Worm (Caenorhabditis elegans): ENCODE results near the gene cgr-1.

Gene cgr-1

ce11 chrX:3628016-3628415 lies 27.8 kb upstream of the cgr-1 start, which contains the start of gene vep-2:
vep-2 (plus strand) TSS chrX:3628316.
- TF ChIP-seq ceh-36 (tag; optimal IDR thresholded peaks at IDR 0.05), result no peak
- TF ChIP-seq scrt-1 (GFP tag; IDR thresholded peaks at IDR 0.05), result no peak
- TF ChIP-seq hmg-4 (GFP tag; optimal IDR thresholded peaks at IDR 0.05), result no peak
- no peak for TF ChIP-seq B0310.2 (tag; optimal IDR thresholded peaks at IDR 0.05)
- TF ChIP-seq hmbx-1 (tag; optimal IDR thresholded peaks at IDR 0.05), result no peak
- TF ChIP-seq tbx-37 (GFP tag; conservative IDR thresholded peaks at IDR 0.05), result no peak
- TF ChIP-seq pes-1 (GFP tag; IDR thresholded peaks at IDR 0.05), result no peak
- TF ChIP-seq ama-1 (optimal IDR thresholded peaks at IDR 0.05), result no peak
- TF ChIP-seq F13C5.2 (tag; optimal IDR thresholded peaks at IDR 0.05), result no peak
- no peak for TF ChIP-seq sea-1 (GFP tag; conservative IDR thresholded peaks at IDR 0.05)
- TF ChIP-seq hnd-1 (tag; optimal IDR thresholded peaks at IDR 0.05), result no peak
- no peak for TF ChIP-seq tbx-11 (GFP tag; IDR thresholded peaks at IDR 0.05)
- TF ChIP-seq ceh-13 (GFP tag; optimal IDR thresholded peaks at IDR 0.05), result no peak
- no peak for TF ChIP-seq flt-1 (GFP tag; IDR thresholded peaks at IDR 0.05)

- TF ChIP-seq ets-7 (tag; optimal IDR thresholded peaks at IDR 0.05) (no peak), B0310.2 (tag; optimal IDR thresholded peaks at IDR 0.05) (no peak), pes-1 (GFP tag; IDR thresholded peaks at IDR 0.05) (no peak), ceh-13 (GFP tag; optimal IDR thresholded peaks at IDR 0.05) (no peak), scrt-1 (GFP tag; IDR thresholded peaks at IDR 0.05) (no peak)
Measured at ce11 chrX:3625599-3625998, 25.3 kb upstream of the cgr-1 start.

ce11 chrX:3623162-3623561 lies 22.9 kb upstream of the cgr-1 start, which contains the start of gene C18B2.2:
C18B2.2 (plus strand) TSS chrX:3623462.
- no peak for TF ChIP-seq aly-1 (tag; optimal IDR thresholded peaks at IDR 0.05)
- no peak for TF ChIP-seq flt-1 (GFP tag; IDR thresholded peaks at IDR 0.05)
- no peak for TF ChIP-seq ets-7 (tag; optimal IDR thresholded peaks at IDR 0.05)
- no peak for TF ChIP-seq ceh-13 (GFP tag; optimal IDR thresholded peaks at IDR 0.05)

DNA sequence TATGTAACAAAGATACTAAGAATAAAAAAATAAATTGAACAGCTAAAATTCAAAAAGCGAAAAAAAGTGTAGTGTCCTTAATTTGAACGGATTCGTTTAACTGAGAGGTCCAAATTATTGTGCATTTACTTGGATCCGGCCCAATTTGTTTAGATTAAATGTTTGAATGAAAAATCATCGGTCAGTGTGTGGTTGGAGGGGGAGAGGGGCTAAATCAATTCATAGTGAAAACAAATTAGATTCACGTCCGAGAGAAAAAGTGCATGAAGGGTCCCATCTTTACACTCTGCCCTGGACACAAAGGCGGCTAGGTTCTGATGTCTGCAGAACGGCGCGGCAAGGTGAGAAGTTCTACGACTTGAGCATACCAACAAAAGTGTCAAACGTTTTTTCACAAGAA lies 18.6 kb upstream of the cgr-1 start:
- TF ChIP-seq hnd-1 (tag; optimal IDR thresholded peaks at IDR 0.05) (no peak), sea-1 (GFP tag; conservative IDR thresholded peaks at IDR 0.05) (no peak), flt-1 (GFP tag; IDR thresholded peaks at IDR 0.05) (no peak), B0310.2 (tag; optimal IDR thresholded peaks at IDR 0.05) (no peak), hmbx-1 (tag; optimal IDR thresholded peaks at IDR 0.05) (no peak), hmg-4 (GFP tag; optimal IDR thresholded peaks at IDR 0.05) (no peak), ama-1 (optimal IDR thresholded peaks at IDR 0.05) (no peak), ceh-13 (GFP tag; optimal IDR thresholded peaks at IDR 0.05) (no peak), ets-7 (tag; optimal IDR thresholded peaks at IDR 0.05) (no peak), ceh-36 (tag; optimal IDR thresholded peaks at IDR 0.05) (no peak), tbx-37 (GFP tag; conservative IDR thresholded peaks at IDR 0.05) (no peak), tra-4 (tag; optimal IDR thresholded peaks at IDR 0.05) (no peak), tbx-11 (GFP tag; IDR thresholded peaks at IDR 0.05) (no peak), aly-1 (tag; optimal IDR thresholded peaks at IDR 0.05) (no peak)

- TF ChIP-seq ceh-36 (tag; optimal IDR thresholded peaks at IDR 0.05) (no peak), ama-1 (optimal IDR thresholded peaks at IDR 0.05) (no peak), ets-7 (tag; optimal IDR thresholded peaks at IDR 0.05) (no peak), ceh-13 (GFP tag; optimal IDR thresholded peaks at IDR 0.05) (no peak), scrt-1 (GFP tag; IDR thresholded peaks at IDR 0.05) (no peak), tra-4 (tag; optimal IDR thresholded peaks at IDR 0.05) (no peak), tbx-37 (GFP tag; conservative IDR thresholded peaks at IDR 0.05) (no peak), tbx-11 (GFP tag; IDR thresholded peaks at IDR 0.05) (no peak), hnd-1 (tag; optimal IDR thresholded peaks at IDR 0.05) (no peak), sea-1 (GFP tag; conservative IDR thresholded peaks at IDR 0.05) (no peak), F13C5.2 (tag; optimal IDR thresholded peaks at IDR 0.05) (no peak), pes-1 (GFP tag; IDR thresholded peaks at IDR 0.05) (no peak), hmg-4 (GFP tag; optimal IDR thresholded peaks at IDR 0.05) (no peak), B0310.2 (tag; optimal IDR thresholded peaks at IDR 0.05) (no peak)
Measured at ce11 chrX:3617218-3617617, 17.0 kb upstream of the cgr-1 start, which contains the start of gene del-9. del-9 (minus strand) TSS chrX:3617318.

ce11 chrX:3613665-3614064 lies 13.4 kb upstream of the cgr-1 start:
- no peak for TF ChIP-seq tbx-37 (GFP tag; conservative IDR thresholded peaks at IDR 0.05)
- TF ChIP-seq sea-1 (GFP tag; conservative IDR thresholded peaks at IDR 0.05), result no peak
- no peak for TF ChIP-seq B0310.2 (tag; optimal IDR thresholded peaks at IDR 0.05)
- TF ChIP-seq scrt-1 (GFP tag; IDR thresholded peaks at IDR 0.05), result no peak
- TF ChIP-seq tbx-11 (GFP tag; IDR thresholded peaks at IDR 0.05), result no peak
- TF ChIP-seq ama-1 (optimal IDR thresholded peaks at IDR 0.05), result no peak
- TF ChIP-seq hmg-4 (GFP tag; optimal IDR thresholded peaks at IDR 0.05), result no peak
- TF ChIP-seq hnd-1 (tag; optimal IDR thresholded peaks at IDR 0.05), result no peak
- TF ChIP-seq F13C5.2 (tag; optimal IDR thresholded peaks at IDR 0.05), result no peak
- no peak for TF ChIP-seq hmbx-1 (tag; optimal IDR thresholded peaks at IDR 0.05)
- TF ChIP-seq tra-4 (tag; optimal IDR thresholded peaks at IDR 0.05), result no peak
- TF ChIP-seq flt-1 (GFP tag; IDR thresholded peaks at IDR 0.05), result no peak
- no peak for TF ChIP-seq aly-1 (tag; optimal IDR thresholded peaks at IDR 0.05)
- TF ChIP-seq ets-7 (tag; optimal IDR thresholded peaks at IDR 0.05), result no peak
- no peak for TF ChIP-seq ceh-13 (GFP tag; optimal IDR thresholded peaks at IDR 0.05)
- no peak for TF ChIP-seq ceh-36 (tag; optimal IDR thresholded peaks at IDR 0.05)
- TF ChIP-seq pes-1 (GFP tag; IDR thresholded peaks at IDR 0.05), result no peak

DNA sequence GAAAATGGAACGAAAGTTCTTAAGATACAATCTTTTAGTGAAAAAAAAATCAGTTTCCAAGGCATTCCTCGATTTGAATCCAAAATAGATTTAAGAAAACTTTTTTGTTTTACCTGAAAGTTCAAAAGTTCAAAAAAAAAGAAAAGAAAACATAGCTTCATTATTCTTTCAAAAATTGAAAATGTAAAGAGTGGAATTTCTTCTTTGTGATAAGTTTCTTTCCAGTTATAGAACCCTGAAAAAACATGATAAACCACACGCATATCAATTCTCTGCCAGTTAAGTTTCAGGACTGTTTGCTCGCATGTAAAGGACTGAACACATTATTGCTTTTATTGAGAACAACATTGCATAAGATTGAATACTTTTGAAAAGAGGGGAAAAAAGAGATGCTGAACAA lies 11.5 kb upstream of the cgr-1 start:
- TF ChIP-seq aly-1 (tag; optimal IDR thresholded peaks at IDR 0.05) (no peak), tbx-37 (GFP tag; conservative IDR thresholded peaks at IDR 0.05) (no peak), tra-4 (tag; optimal IDR thresholded peaks at IDR 0.05) (no peak), B0310.2 (tag; optimal IDR thresholded peaks at IDR 0.05) (no peak)

- TF ChIP-seq ceh-13 (GFP tag; optimal IDR thresholded peaks at IDR 0.05), result no peak
- TF ChIP-seq hmbx-1 (tag; optimal IDR thresholded peaks at IDR 0.05), result no peak
- TF ChIP-seq tbx-37 (GFP tag; conservative IDR thresholded peaks at IDR 0.05), result no peak
- no peak for TF ChIP-seq flt-1 (GFP tag; IDR thresholded peaks at IDR 0.05)
- no peak for TF ChIP-seq sea-1 (GFP tag; conservative IDR thresholded peaks at IDR 0.05)
- no peak for TF ChIP-seq aly-1 (tag; optimal IDR thresholded peaks at IDR 0.05)
- TF ChIP-seq hmg-4 (GFP tag; optimal IDR thresholded peaks at IDR 0.05), result no peak
- no peak for TF ChIP-seq ets-7 (tag; optimal IDR thresholded peaks at IDR 0.05)
Measured at ce11 chrX:3611042-3611623, 10.9 kb upstream of the cgr-1 start, which contains the start of gene C18B2.5. C18B2.5 (minus strand) TSS chrX:3611092.

All from whole organism, early embryonic.